Fruit fly (Drosophila melanogaster) whole organism, embryonic: ENCODE measurements around the gene CG33306.

Experiments used
- Ada2b ChIP-seq: fragments of 200-800 bp; sonication (Bioruptor generic); IDR thresholded peaks from 2 replicates; pipeline ENCODE4 v1.3.6; 2022; ENCODE audit warnings: missing biosample characterization, missing genetic modification characterization
- Asciz ChIP-seq: fragments of 200-800 bp; sonication (Bioruptor generic); optimal IDR thresholded peaks from 2 replicates; lab custom pipeline; 2017; ENCODE audit warnings: missing biosample characterization, mild to moderate bottlenecking, missing genetic modification characterization, missing genetic modification reagents
- Bgb ChIP-seq: fragments of 200-800 bp; sonication (Bioruptor generic); IDR thresholded peaks from 2 replicates; pipeline ENCODE4 v1.3.6; 2022; ENCODE audit warnings: missing biosample characterization, missing genetic modification characterization; ENCODE audit not compliant: partially characterized antibody
- CG10959 ChIP-seq: fragments of 200-800 bp; sonication (Bioruptor generic); IDR thresholded peaks from 2 replicates; pipeline ENCODE4 v1.3.6; 2022; ENCODE audit warnings: missing biosample characterization, missing genetic modification characterization
- CG12942 ChIP-seq: fragments of 200-800 bp; sonication (Bioruptor generic); optimal IDR thresholded peaks from 3 replicates; lab custom pipeline; 2016; ENCODE audit warnings: missing biosample characterization, missing genetic modification characterization
- CG15011 ChIP-seq: fragments of 200-800 bp; sonication (Bioruptor generic); optimal IDR thresholded peaks from 3 replicates; lab custom pipeline; 2018; ENCODE audit warnings: missing biosample characterization, mild to moderate bottlenecking, missing genetic modification characterization
- CG16863 ChIP-seq: fragments of 200-800 bp; sonication (Bioruptor generic); optimal IDR thresholded peaks from 3 replicates; lab custom pipeline; 2016; ENCODE audit warnings: missing biosample characterization, missing genetic modification characterization
- CG18599 ChIP-seq: fragments of 200-800 bp; sonication (Bioruptor generic); optimal IDR thresholded peaks from 3 replicates; lab custom pipeline; 2017; ENCODE audit warnings: missing biosample characterization, missing genetic modification characterization, mild to moderate bottlenecking, moderate library complexity, missing genetic modification reagents
- CG18619 ChIP-seq: fragments of 200-800 bp; sonication (Bioruptor generic); optimal IDR thresholded peaks from 3 replicates; lab custom pipeline; 2017; ENCODE audit warnings: missing biosample characterization, mild to moderate bottlenecking, missing genetic modification characterization
- CG2202 ChIP-seq: fragments of 200-800 bp; sonication (Bioruptor generic); optimal IDR thresholded peaks from 2 replicates; lab custom pipeline; 2018; ENCODE audit warnings: missing biosample characterization, mild to moderate bottlenecking, missing genetic modification characterization
- CG30431 ChIP-seq: fragments of 200-800 bp; sonication (Bioruptor generic); optimal IDR thresholded peaks from 2 replicates; lab custom pipeline; 2017; ENCODE audit warnings: missing biosample characterization, missing genetic modification characterization
- CG32772 ChIP-seq: fragments of 200-800 bp; sonication (Bioruptor generic); IDR thresholded peaks from 2 replicates; pipeline ENCODE4 v1.3.6; 2022; ENCODE audit warnings: missing biosample characterization, missing genetic modification characterization
- CG3838 ChIP-seq: fragments of 200-800 bp; sonication (Bioruptor generic); optimal IDR thresholded peaks from 3 replicates; lab custom pipeline; 2016; ENCODE audit warnings: missing biosample characterization, missing genetic modification characterization
- CG4282 ChIP-seq: fragments of 200-800 bp; sonication (Bioruptor generic); optimal IDR thresholded peaks from 2 replicates; lab custom pipeline; 2016; ENCODE audit warnings: missing biosample characterization, missing genetic modification characterization
- CG6654 ChIP-seq: fragments of 200-800 bp; sonication (Bioruptor generic); optimal IDR thresholded peaks from 2 replicates; lab custom pipeline; 2017; ENCODE audit warnings: missing biosample characterization, mild to moderate bottlenecking, missing genetic modification characterization
- CG9797 ChIP-seq: fragments of 200-800 bp; sonication (Bioruptor generic); optimal IDR thresholded peaks from 3 replicates; lab custom pipeline; 2018; ENCODE audit warnings: missing biosample characterization, mild to moderate bottlenecking, missing genetic modification characterization
- CG9817 ChIP-seq: fragments of 200-800 bp; sonication (Bioruptor generic); optimal IDR thresholded peaks from 2 replicates; lab custom pipeline; 2018; ENCODE audit warnings: missing biosample characterization, mild to moderate bottlenecking, missing genetic modification characterization, moderate library complexity
- CTCF ChIP-seq: fragments of 200-800 bp; sonication (Bioruptor generic); optimal IDR thresholded peaks from 2 replicates; lab custom pipeline; 2017; ENCODE audit warnings: missing biosample characterization, mild to moderate bottlenecking, missing genetic modification characterization, moderate library complexity
- Deaf1 ChIP-seq: fragments of 200-800 bp; optimal IDR thresholded peaks from 3 replicates; lab custom pipeline; 2019; ENCODE audit warnings: missing biosample characterization, mild to moderate bottlenecking, missing genetic modification characterization, moderate library complexity
- Doc2 ChIP-seq: fragments of 200-800 bp; sonication (Bioruptor generic); IDR thresholded peaks from 2 replicates; pipeline ENCODE4 v1.3.6; 2022; ENCODE audit warnings: missing biosample characterization, missing genetic modification characterization
- Ets97D ChIP-seq: fragments of 200-800 bp; sonication (Bioruptor generic); optimal IDR thresholded peaks from 3 replicates; lab custom pipeline; 2016; ENCODE audit warnings: missing biosample characterization, missing genetic modification characterization
- Hr39 ChIP-seq: fragments of >200 bp; optimal IDR thresholded peaks from 2 replicates; lab custom pipeline; 2017
- MESR4 ChIP-seq: fragments of 200-800 bp; sonication (Bioruptor generic); optimal IDR thresholded peaks from 2 replicates; lab custom pipeline; 2018; ENCODE audit warnings: missing biosample characterization, mild to moderate bottlenecking, missing genetic modification characterization, moderate library complexity
- MTF-1 ChIP-seq: fragments of 200-800 bp; sonication (Bioruptor generic); optimal IDR thresholded peaks from 2 replicates; lab custom pipeline; 2018; ENCODE audit warnings: missing biosample characterization, mild to moderate bottlenecking, missing genetic modification characterization, borderline replicate concordance
- Med ChIP-seq: fragments of 200-800 bp; sonication (Bioruptor generic); peaks from one replicate; lab custom pipeline; 2016; ENCODE audit warnings: missing biosample characterization, missing genetic modification characterization, mild to moderate bottlenecking, inconsistent platforms, moderate library complexity
- NC2α ChIP-seq: fragments of 200-800 bp; sonication (Bioruptor generic); optimal IDR thresholded peaks from 2 replicates; lab custom pipeline; 2016; ENCODE audit warnings: missing biosample characterization, missing genetic modification characterization
- Opbp ChIP-seq: fragments of 200-800 bp; sonication (Bioruptor generic); IDR thresholded peaks from 3 replicates; pipeline ENCODE4 v1.3.6; 2022; ENCODE audit warnings: missing biosample characterization, missing genetic modification characterization; ENCODE audit not compliant: partially characterized antibody
- Spps ChIP-seq: fragments of 200-800 bp; sonication (Bioruptor generic); optimal IDR thresholded peaks from 2 replicates; lab custom pipeline; 2018; ENCODE audit warnings: missing biosample characterization, mild to moderate bottlenecking, missing genetic modification characterization
- al ChIP-seq: fragments of 200-800 bp; sonication (Bioruptor generic); IDR thresholded peaks from 2 replicates; pipeline ENCODE4 v1.3.6; 2022; ENCODE audit warnings: missing biosample characterization, missing genetic modification characterization
- cad ChIP-seq: fragments of >200 bp; optimal IDR thresholded peaks from 2 replicates; lab custom pipeline; 2017; ENCODE audit warnings: missing biosample characterization, missing genetic modification characterization
- cas ChIP-seq: fragments of 200-800 bp; sonication (Bioruptor generic); IDR thresholded peaks from 2 replicates; pipeline ENCODE4 v1.3.6; 2022; ENCODE audit warnings: missing biosample characterization, missing genetic modification characterization
- dysf ChIP-seq: fragments of 200-800 bp; sonication (Bioruptor generic); IDR thresholded peaks from 3 replicates; pipeline ENCODE4 v1.3.6; 2022; ENCODE audit warnings: missing biosample characterization, missing genetic modification characterization
- emc ChIP-seq: fragments of 200-800 bp; sonication (Bioruptor generic); optimal IDR thresholded peaks from 2 replicates; lab custom pipeline; 2016; ENCODE audit warnings: missing biosample characterization, missing genetic modification characterization
- eve ChIP-seq, 2 experiments: fragments of >200 bp; optimal IDR thresholded peaks; 2 replicates each; lab custom pipeline; 2017; ENCODE audit warnings: missing biosample characterization in 2 of 2, missing genetic modification characterization in 2 of 2
- gt ChIP-seq: fragments of 200-800 bp; sonication (Bioruptor generic); IDR thresholded peaks from 2 replicates; pipeline ENCODE4 v1.3.6; 2022; ENCODE audit warnings: missing biosample characterization, missing genetic modification characterization
- hbn ChIP-seq: fragments of 200-800 bp; sonication (Bioruptor generic); IDR thresholded peaks from 2 replicates; pipeline ENCODE4 v1.3.6; 2022; ENCODE audit warnings: missing biosample characterization, missing genetic modification characterization; ENCODE audit not compliant: partially characterized antibody
- ind ChIP-seq: fragments of 200-800 bp; sonication (Bioruptor generic); optimal IDR thresholded peaks from 3 replicates; lab custom pipeline; 2016; ENCODE audit warnings: missing biosample characterization, missing genetic modification characterization
- lilli ChIP-seq: fragments of 200-800 bp; sonication (Bioruptor generic); optimal IDR thresholded peaks from 3 replicates; lab custom pipeline; 2016; ENCODE audit warnings: missing biosample characterization, missing genetic modification characterization
- otp ChIP-seq: fragments of 200-800 bp; sonication (Bioruptor generic); IDR thresholded peaks from 3 replicates; pipeline ENCODE4, ENCODE4 v1.3.6; 2022; ENCODE audit warnings: missing biosample characterization, missing genetic modification characterization
- pb ChIP-seq: fragments of 200-800 bp; sonication (Bioruptor generic); optimal IDR thresholded peaks from 3 replicates; lab custom pipeline; 2016; ENCODE audit warnings: missing biosample characterization, missing genetic modification characterization
- pita ChIP-seq: fragments of 200-800 bp; sonication (Bioruptor generic); optimal IDR thresholded peaks from 2 replicates; lab custom pipeline; 2017; ENCODE audit warnings: missing biosample characterization, mild to moderate bottlenecking, missing genetic modification characterization
- pzg ChIP-seq: fragments of 200-800 bp; sonication (Bioruptor generic); optimal IDR thresholded peaks from 3 replicates; lab custom pipeline; 2018; ENCODE audit warnings: missing biosample characterization, mild to moderate bottlenecking, missing genetic modification characterization, moderate library complexity
- repo ChIP-seq: fragments of 200-800 bp; sonication (Bioruptor generic); optimal IDR thresholded peaks from 2 replicates; lab custom pipeline; 2016; ENCODE audit warnings: missing biosample characterization, missing genetic modification characterization
- row ChIP-seq: fragments of 200-800 bp; sonication (Bioruptor generic); IDR thresholded peaks from 3 replicates; pipeline ENCODE4 v1.3.6; 2022; ENCODE audit warnings: missing biosample characterization, missing genetic modification characterization
- sens-2 ChIP-seq: fragments of 200-800 bp; sonication (Bioruptor generic); IDR thresholded peaks from 2 replicates; pipeline ENCODE4 v1.3.6; 2022; ENCODE audit warnings: missing biosample characterization, missing genetic modification characterization
- sisA ChIP-seq: fragments of 200-800 bp; sonication (Bioruptor generic); IDR thresholded peaks from 2 replicates; pipeline ENCODE4 v1.3.6; 2022; ENCODE audit warnings: missing biosample characterization, missing genetic modification characterization
- sr ChIP-seq: fragments of 200-800 bp; sonication (Bioruptor generic); IDR thresholded peaks from 3 replicates; pipeline ENCODE4 v1.3.6; 2022; ENCODE audit warnings: missing biosample characterization, missing genetic modification characterization
- stc ChIP-seq: fragments of 200-800 bp; sonication (Bioruptor generic); IDR thresholded peaks from 2 replicates; pipeline ENCODE4 v1.3.6; 2022; ENCODE audit warnings: missing biosample characterization, missing genetic modification characterization
- tna ChIP-seq: fragments of 200-800 bp; sonication (Bioruptor generic); IDR thresholded peaks from 2 replicates; pipeline ENCODE4 v1.3.6; 2022; ENCODE audit warnings: missing biosample characterization, missing genetic modification characterization; ENCODE audit not compliant: partially characterized antibody
- yki ChIP-seq: fragments of >200 bp; optimal IDR thresholded peaks from 3 replicates; lab custom pipeline; 2018
- z ChIP-seq: fragments of 200-800 bp; sonication (Bioruptor generic); IDR thresholded peaks from 3 replicates; pipeline ENCODE4 v1.3.6; 2022; ENCODE audit warnings: missing biosample characterization, missing genetic modification characterization

Gene CG33306

dm6 chr2L:13835002-13835910 is 8.3 kb downstream of the CG33306 start, which contains the start of the genes mRpS23 and CenG1A (continued):
- TF ChIP-seq Ada2b (peak; percentile 100), pita (GFP tag; lab: Kevin White, UChicago) (no peak), CG9797 (GFP tag; lab: Kevin White, UChicago) (peak; percentile 94), CG10959 (peak; percentile 100), CG3838 (GFP tag; lab: Kevin White, UChicago) (peak; percentile 99), yki (lab: Kevin White, UChicago) (peak; percentile 10), CG6654 (GFP tag; lab: Kevin White, UChicago) (peak; percentile 95), row (GFP tag; lab: Robert Waterston, UW) (peak; percentile 100), eve (GFP tag; optimal IDR thresholded peaks at IDR 0.05; lab: Kevin White, UChicago) (peak in 1 of 2 experiments; percentile 62), CTCF (GFP tag; lab: Kevin White, UChicago) (peak; percentile 82), gt (peak; percentile 99), CG18599 (GFP tag; lab: Kevin White, UChicago) (peak; percentile 100), CG18619 (GFP tag; lab: Kevin White, UChicago) (peak; percentile 100), Med (GFP tag; lab: Kevin White, UChicago) (peak; percentile 100), al (GFP tag; lab: Robert Waterston, UW) (peak; percentile 100), CG2202 (tag; lab: Kevin White, UChicago) (peak; percentile 99), sr (GFP tag; lab: Robert Waterston, UW) (peak; percentile 100), CG15011 (GFP tag; lab: Kevin White, UChicago) (peak; percentile 99), sens-2 (GFP tag; lab: Robert Waterston, UW) (peak; percentile 100), CG30431 (GFP tag; lab: Kevin White, UChicago) (peak; percentile 99), pzg (GFP tag; lab: Kevin White, UChicago) (peak; percentile 88), pb (GFP tag; lab: Kevin White, UChicago) (peak; percentile 99), cad (GFP tag; lab: Kevin White, UChicago) (no peak), CG12942 (GFP tag; lab: Kevin White, UChicago) (peak; percentile 100), stc (peak; percentile 100), CG9817 (peak; percentile 100), sisA (GFP tag; lab: Robert Waterston, UW) (peak; percentile 100), CG16863 (GFP tag; lab: Kevin White, UChicago) (peak; percentile 100), Ets97D (GFP tag; lab: Kevin White, UChicago) (peak; percentile 97), CG4282 (GFP tag; lab: Kevin White, UChicago) (peak; percentile 99), emc (GFP tag; lab: Kevin White, UChicago) (peak; percentile 99), MTF-1 (GFP tag; lab: Kevin White, UChicago) (peak; percentile 99), Spps (tag; lab: Kevin White, UChicago) (peak; percentile 99), Hr39 (lab: Kevin White, UChicago) (no peak), MESR4 (GFP tag; lab: Kevin White, UChicago) (peak; percentile 99), repo (GFP tag; lab: Kevin White, UChicago) (peak; percentile 99), otp (GFP tag; lab: Robert Waterston, UW) (peak; percentile 100), hbn (GFP tag; lab: Robert Waterston, UW) (peak; percentile 79), Deaf1 (tag; lab: Kevin White, UChicago) (peak; percentile 91), CG32772 (GFP tag; lab: Robert Waterston, UW) (peak; percentile 100), cas (GFP tag; lab: Robert Waterston, UW) (peak; percentile 100), tna (peak; percentile 53), z (GFP tag; lab: Robert Waterston, UW) (peak; percentile 88), dysf (GFP tag; lab: Robert Waterston, UW) (peak; percentile 100), Bgb (GFP tag; lab: Robert Waterston, UW) (peak; percentile 70), ind (GFP tag; lab: Kevin White, UChicago) (peak; percentile 100), Asciz (GFP tag; lab: Kevin White, UChicago) (peak; percentile 100), lilli (peak; percentile 100), NC2α (GFP tag; lab: Kevin White, UChicago) (peak; percentile 99), Opbp (GFP tag; lab: Robert Waterston, UW) (peak; percentile 63), Doc2 (peak; percentile 99)
